Worm (Caenorhabditis elegans) whole organism, L4 larva: ENCODE results near the gene C09B9.4.

Source experiments
- egl-27 ChIP-seq: sonication (generic microtip); optimal IDR thresholded peaks from 3 replicates; lab custom pipeline; 2017; ENCODE audit warnings: missing biosample characterization, missing genetic modification reagents, missing genetic modification characterization
- nhr-10 ChIP-seq: fragments of 150-350 bp; optimal IDR thresholded peaks from 2 replicates; lab custom pipeline; 2014; ENCODE audit warnings: missing biosample characterization, missing genetic modification characterization
- nhr-76 ChIP-seq: fragments of 150-350 bp; optimal IDR thresholded peaks from 2 replicates; lab custom pipeline; 2014; ENCODE audit warnings: missing biosample characterization, missing genetic modification characterization
- zip-2 ChIP-seq: fragments of 150-350 bp; optimal IDR thresholded peaks from 2 replicates; lab custom pipeline; 2014; ENCODE audit warnings: missing biosample characterization, missing genetic modification characterization

ce11 chrIV:4983746-4984145 is 49.4 kb downstream of the C09B9.4 start, which contains the start of gene clec-176:
- TF ChIP-seq zip-2 (tag; lab: Kevin White, UChicago) (no peak), nhr-10 (tag; lab: Kevin White, UChicago) (no peak), nhr-76 (tag; lab: Kevin White, UChicago) (no peak), egl-27 (tag; lab: Kevin White, UChicago) (no peak)
